Fruit fly (Drosophila melanogaster): Measurements from ENCODE around the gene Cpr62Bb.

DNA sequence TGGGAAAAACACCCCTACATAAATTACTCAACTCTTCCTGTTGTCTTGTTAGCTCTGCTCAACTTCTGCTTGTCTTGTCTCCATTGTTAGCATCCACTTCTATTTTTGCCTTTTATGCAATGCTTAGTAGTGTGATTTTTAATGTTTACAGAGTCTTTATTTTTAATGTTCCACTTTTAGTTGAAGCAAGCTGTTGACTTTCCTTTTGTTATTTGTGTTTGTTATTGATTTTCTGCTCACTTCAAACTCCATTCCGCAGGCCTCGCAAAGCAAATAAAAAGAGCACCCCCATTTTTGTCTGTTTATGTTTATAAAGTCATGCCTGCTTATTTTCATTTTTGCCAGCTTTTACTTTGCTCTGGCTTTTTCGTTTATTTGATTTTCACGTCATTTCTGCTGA lies 47.0 kb upstream of the Cpr62Bb start:
- no peak for TF ChIP-seq Hmr (GFP tag; optimal IDR thresholded peaks at IDR 0.05)
- TF ChIP-seq Neu2 (GFP tag; optimal IDR thresholded peaks at IDR 0.05; ENCODE audit: borderline replicate concordance), result no peak
- no peak for TF ChIP-seq oc (tag; optimal IDR thresholded peaks at IDR 0.05)
- TF ChIP-seq grau (tag; optimal IDR thresholded peaks at IDR 0.05), result no peak
